Fruit fly (Drosophila melanogaster) whole organism, adult: ENCODE data around the gene Cnep1r2.

ENCODE experiments used
- CG11617 ChIP-seq: fragments of 200-800 bp; sonication (Bioruptor generic); optimal IDR thresholded peaks from 2 replicates; lab custom pipeline; 2017; ENCODE audit warnings: mild to moderate bottlenecking, missing biosample characterization, missing genetic modification reagents, missing genetic modification characterization
- CG14711 ChIP-seq: fragments of 200-800 bp; sonication (Bioruptor generic); optimal IDR thresholded peaks from 2 replicates; lab custom pipeline; 2018; ENCODE audit warnings: missing biosample characterization, mild to moderate bottlenecking, missing genetic modification characterization, moderate library complexity
- CG7101 ChIP-seq: fragments of 200-800 bp; sonication (Bioruptor generic); optimal IDR thresholded peaks from 2 replicates; lab custom pipeline; 2018; ENCODE audit warnings: missing biosample characterization, mild to moderate bottlenecking, missing genetic modification characterization, moderate library complexity
- Crg-1 ChIP-seq: fragments of 200-800 bp; sonication (Bioruptor generic); optimal IDR thresholded peaks from 2 replicates; lab custom pipeline; 2016; ENCODE audit warnings: missing biosample characterization, missing genetic modification characterization
- Hr96 ChIP-seq: fragments of 200-800 bp; sonication (Bioruptor generic); optimal IDR thresholded peaks from 2 replicates; lab custom pipeline; 2016; ENCODE audit warnings: missing biosample characterization, missing genetic modification characterization
- cnc ChIP-seq, 2 experiments: fragments of >200 bp; optimal IDR thresholded peaks; 2 replicates each; lab custom pipeline; 2017

dm6 chr3L:10677816-10678215, 39.9 kb downstream of the Cnep1r2 start:
- TF ChIP-seq CG7101 (tag; lab: Kevin White, UChicago) (no peak), CG11617 (GFP tag; lab: Kevin White, UChicago) (no peak), Hr96 (GFP tag; lab: Kevin White, UChicago) (no peak), Crg-1 (GFP tag; lab: Kevin White, UChicago) (no peak), cnc (optimal IDR thresholded peaks at IDR 0.05; lab: Kevin White, UChicago) (no peak), CG14711 (tag; lab: Kevin White, UChicago) (no peak)
